Worm (Caenorhabditis elegans) whole organism, late embryonic: ENCODE data around the gene C04E7.5.

Experiments
- C08G9.2 ChIP-seq: sonication (generic microtip); optimal IDR thresholded peaks from 2 replicates; lab custom pipeline; 2016; ENCODE audit warnings: mild to moderate bottlenecking, missing genetic modification characterization, moderate library complexity, missing compliant biosample characterization
- C38D4.7 ChIP-seq: fragments of 200-800 bp; sonication (Bioruptor generic); optimal IDR thresholded peaks from 2 replicates; lab custom pipeline; 2018; ENCODE audit warnings: mild to moderate bottlenecking, missing genetic modification characterization, moderate library complexity, missing compliant biosample characterization
- T23F11.4 ChIP-seq: fragments of 200-800 bp; sonication (Bioruptor generic); optimal IDR thresholded peaks from 2 replicates; lab custom pipeline; 2018; ENCODE audit warnings: mild to moderate bottlenecking, missing genetic modification characterization, missing compliant biosample characterization
- Y22D7AL.16 ChIP-seq: sonication (generic microtip); optimal IDR thresholded peaks from 2 replicates; lab custom pipeline; 2016; ENCODE audit warnings: missing genetic modification characterization, missing compliant biosample characterization
- ama-1 ChIP-seq: fragments of 150-350 bp; optimal IDR thresholded peaks from 2 replicates; lab custom pipeline; 2014
- ceh-14 ChIP-seq: sonication (generic microtip); optimal IDR thresholded peaks from 2 replicates; lab custom pipeline; 2016; ENCODE audit warnings: missing genotype, missing genetic modification characterization, missing compliant biosample characterization
- ceh-2 ChIP-seq: sonication (generic microtip); optimal IDR thresholded peaks from 2 replicates; lab custom pipeline; 2016; ENCODE audit warnings: missing genotype, missing genetic modification characterization, missing compliant biosample characterization
- ceh-22 ChIP-seq: sonication (generic microtip); optimal IDR thresholded peaks from 2 replicates; lab custom pipeline; 2017; ENCODE audit warnings: missing biosample characterization, missing genetic modification characterization
- ceh-24 ChIP-seq: sonication (generic microtip); optimal IDR thresholded peaks from 2 replicates; lab custom pipeline; 2016; ENCODE audit warnings: mild to moderate bottlenecking, missing genetic modification characterization, missing compliant biosample characterization
- ceh-30 ChIP-seq: fragments of 150-350 bp; optimal IDR thresholded peaks from 2 replicates; lab custom pipeline; 2014; ENCODE audit warnings: missing biosample characterization, missing genetic modification characterization
- ceh-31 ChIP-seq: sonication (generic microtip); optimal IDR thresholded peaks from 2 replicates; lab custom pipeline; 2016; ENCODE audit warnings: missing genetic modification characterization, missing compliant biosample characterization
- ceh-45 ChIP-seq: fragments of 200-800 bp; sonication (Bioruptor generic); IDR thresholded peaks from 2 replicates; pipeline ENCODE4 v1.3.6; 2022; ENCODE audit warnings: missing genetic modification reagents, missing genetic modification characterization, missing compliant biosample characterization
- ceh-9 ChIP-seq: sonication (generic microtip); optimal IDR thresholded peaks from 2 replicates; lab custom pipeline; 2016; ENCODE audit warnings: mild to moderate bottlenecking, missing genetic modification characterization, inconsistent platforms, missing compliant biosample characterization
- che-1 ChIP-seq: sonication (generic microtip); optimal IDR thresholded peaks from 2 replicates; lab custom pipeline; 2016; ENCODE audit warnings: mild to moderate bottlenecking, missing genetic modification characterization, missing compliant biosample characterization
- dmd-4 ChIP-seq: sonication (generic microtip); optimal IDR thresholded peaks from 2 replicates; lab custom pipeline; 2016; ENCODE audit warnings: borderline replicate concordance, missing genetic modification characterization, missing compliant biosample characterization
- ets-4 ChIP-seq: sonication (generic microtip); optimal IDR thresholded peaks from 2 replicates; lab custom pipeline; 2016; ENCODE audit warnings: missing genetic modification characterization, missing compliant biosample characterization
- eyg-1 ChIP-seq: sonication (generic microtip); optimal IDR thresholded peaks from 2 replicates; lab custom pipeline; 2016; ENCODE audit warnings: missing genotype, missing genetic modification characterization, missing compliant biosample characterization
- fkh-10 ChIP-seq: fragments of 150-350 bp; optimal IDR thresholded peaks from 2 replicates; lab custom pipeline; 2014; ENCODE audit warnings: missing biosample characterization, missing genetic modification reagents, missing genetic modification characterization
- hlh-30 ChIP-seq: sonication (generic microtip); optimal IDR thresholded peaks from 2 replicates; lab custom pipeline; 2017; ENCODE audit warnings: antibody characterized with exemption, missing genetic modification characterization, missing compliant biosample characterization; ENCODE audit not compliant: insufficient read depth
- hlh-6 ChIP-seq: sonication (generic microtip); optimal IDR thresholded peaks from 2 replicates; lab custom pipeline; 2016; ENCODE audit warnings: missing genotype, missing genetic modification characterization, missing compliant biosample characterization
- lim-6 ChIP-seq: sonication (generic microtip); optimal IDR thresholded peaks from 2 replicates; lab custom pipeline; 2016; ENCODE audit warnings: missing genetic modification characterization, missing compliant biosample characterization
- madf-2 ChIP-seq: sonication (generic microtip); optimal IDR thresholded peaks from 2 replicates; lab custom pipeline; 2017; ENCODE audit warnings: missing genetic modification characterization, missing compliant biosample characterization
- mec-3 ChIP-seq: sonication (generic microtip); optimal IDR thresholded peaks from 2 replicates; lab custom pipeline; 2016; ENCODE audit warnings: borderline replicate concordance, missing genetic modification characterization, missing compliant biosample characterization
- nhr-232 ChIP-seq: sonication (generic microtip); optimal IDR thresholded peaks from 2 replicates; lab custom pipeline; 2016; ENCODE audit warnings: missing genetic modification characterization, missing compliant biosample characterization
- npax-4 ChIP-seq: sonication (generic microtip); optimal IDR thresholded peaks from 2 replicates; lab custom pipeline; 2016; ENCODE audit warnings: missing genetic modification characterization, missing compliant biosample characterization
- odd-2 ChIP-seq: sonication (generic microtip); optimal IDR thresholded peaks from 2 replicates; lab custom pipeline; 2017; ENCODE audit warnings: antibody characterized with exemption, mild to moderate bottlenecking, missing genetic modification characterization, missing compliant biosample characterization
- pag-3 ChIP-seq: sonication (generic microtip); optimal IDR thresholded peaks from 2 replicates; lab custom pipeline; 2016; ENCODE audit warnings: missing compliant biosample characterization, missing genetic modification characterization, borderline replicate concordance
- pat-9 ChIP-seq: fragments of 200-800 bp; sonication (Bioruptor generic); optimal IDR thresholded peaks from 2 replicates; lab custom pipeline; 2018; ENCODE audit warnings: mild to moderate bottlenecking, missing genetic modification characterization, moderate library complexity, missing compliant biosample characterization
- pax-1 ChIP-seq: fragments of 150-350 bp; optimal IDR thresholded peaks from 2 replicates; lab custom pipeline; 2014; ENCODE audit warnings: missing biosample characterization, missing genetic modification characterization
- pha-2 ChIP-seq: sonication (generic microtip); optimal IDR thresholded peaks from 2 replicates; lab custom pipeline; 2017; ENCODE audit warnings: mild to moderate bottlenecking, missing genetic modification characterization, missing compliant biosample characterization
- pqm-1 ChIP-seq: sonication (generic microtip); optimal IDR thresholded peaks from 2 replicates; lab custom pipeline; 2016; ENCODE audit warnings: missing genetic modification characterization, missing compliant biosample characterization
- pros-1 ChIP-seq: fragments of 150-350 bp; optimal IDR thresholded peaks from 2 replicates; lab custom pipeline; 2014; ENCODE audit warnings: missing biosample characterization, missing genetic modification reagents, missing genetic modification characterization
- ref-2 ChIP-seq: sonication (generic microtip); optimal IDR thresholded peaks from 2 replicates; lab custom pipeline; 2016; ENCODE audit warnings: missing genetic modification characterization, missing compliant biosample characterization
- sox-4 ChIP-seq: sonication (generic microtip); optimal IDR thresholded peaks from 2 replicates; lab custom pipeline; 2017; ENCODE audit warnings: mild to moderate bottlenecking, missing genetic modification characterization, inconsistent platforms, missing compliant biosample characterization
- syd-9 ChIP-seq: sonication (generic microtip); optimal IDR thresholded peaks from 2 replicates; lab custom pipeline; 2016; ENCODE audit warnings: mild to moderate bottlenecking, missing genetic modification characterization, moderate library complexity, missing compliant biosample characterization
- tbx-2 ChIP-seq: sonication (generic microtip); optimal IDR thresholded peaks from 2 replicates; lab custom pipeline; 2016; ENCODE audit warnings: missing genetic modification characterization, missing compliant biosample characterization
- tbx-7 ChIP-seq: sonication (generic microtip); optimal IDR thresholded peaks from 2 replicates; lab custom pipeline; 2016; ENCODE audit warnings: missing genotype, missing genetic modification characterization, missing compliant biosample characterization
- ttx-3 ChIP-seq: sonication (generic microtip); optimal IDR thresholded peaks from 2 replicates; lab custom pipeline; 2016; ENCODE audit warnings: missing genetic modification reagents, missing genetic modification characterization, missing compliant biosample characterization
- unc-3 ChIP-seq, 2 experiments: fragments of 200-800 bp in 1 of 2; sonication (Bioruptor generic) in 1 of 2; sonication (generic microtip) in 1 of 2; conservative IDR thresholded peaks in 1 of 2; optimal IDR thresholded peaks in 1 of 2; 2 replicates each; pipeline versions ENCODE4 v1.3.6 to Lab custom; 2016 to 2022; ENCODE audit warnings: missing compliant biosample characterization in 2 of 2, missing genetic modification characterization in 2 of 2, missing genetic modification reagents in 1 of 2
- ztf-16 ChIP-seq: sonication (generic microtip); optimal IDR thresholded peaks from 2 replicates; lab custom pipeline; 2017; ENCODE audit warnings: missing genetic modification characterization, missing compliant biosample characterization

The C04E7.5 gene

DNA sequence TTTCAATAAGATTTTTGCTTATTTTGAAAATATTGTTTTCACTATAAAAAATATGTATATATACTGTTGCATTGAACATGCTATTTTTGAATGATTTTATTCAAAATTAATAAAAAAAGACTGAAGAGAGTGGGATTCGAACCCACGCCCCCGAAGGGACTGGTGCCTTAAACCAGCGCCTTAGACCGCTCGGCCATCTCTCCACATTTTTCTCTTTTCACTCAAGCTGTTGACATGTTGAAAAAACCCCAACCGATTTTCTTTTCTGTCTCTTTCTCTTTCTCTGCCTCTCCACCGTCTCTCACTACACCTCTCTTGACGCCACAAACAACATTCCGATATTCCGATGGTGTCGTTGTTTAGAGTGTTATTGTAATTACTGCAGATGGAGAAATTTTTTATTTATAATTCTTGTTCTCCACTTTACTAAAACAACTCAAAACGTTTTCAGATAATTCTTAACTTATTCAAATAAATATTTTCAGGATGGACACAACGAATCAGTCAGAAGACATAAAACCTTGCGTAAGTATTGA is 7.4 kb upstream of the C04E7.5 start, which contains the start of gene sor-3 (continued):
- TF ChIP-seq pat-9 (tag; lab: Kevin White, UChicago) (peak; percentile 85), pax-1 (tag; lab: Kevin White, UChicago) (no peak), nhr-232 (tag; lab: Kevin White, UChicago) (peak; percentile 68), dmd-4 (tag; lab: Kevin White, UChicago) (peak; percentile 86), ref-2 (tag; lab: Kevin White, UChicago) (peak; percentile 77), syd-9 (tag; lab: Kevin White, UChicago) (peak; percentile 82), tbx-2 (tag; lab: Kevin White, UChicago) (peak; percentile 88), ceh-30 (tag; lab: Kevin White, UChicago) (no peak), ceh-9 (tag; lab: Kevin White, UChicago) (peak; percentile 78), madf-2 (tag; lab: Kevin White, UChicago) (peak; percentile 87), ceh-14 (tag; lab: Kevin White, UChicago) (peak; percentile 94), Y22D7AL.16 (tag; lab: Kevin White, UChicago) (peak; percentile 89), mec-3 (tag; lab: Kevin White, UChicago) (peak; percentile 57), pros-1 (tag; lab: Kevin White, UChicago) (peak; percentile 16), ama-1 (lab: Kevin White, UChicago) (no peak), npax-4 (tag; lab: Kevin White, UChicago) (peak; percentile 70), odd-2 (tag; lab: Kevin White, UChicago) (no peak), hlh-6 (tag; lab: Kevin White, UChicago) (peak; percentile 76), ceh-45 (GFP tag; lab: Robert Waterston, UW) (peak; percentile 84), hlh-30 (peak; percentile 53), pha-2 (tag; lab: Kevin White, UChicago) (peak; percentile 86), ceh-22 (no peak), che-1 (tag; lab: Kevin White, UChicago) (peak; percentile 88), C38D4.7 (GFP tag; lab: Kevin White, UChicago) (peak; percentile 86), T23F11.4 (GFP tag; lab: Kevin White, UChicago) (peak; percentile 84), sox-4 (tag; lab: Kevin White, UChicago) (peak; percentile 82), eyg-1 (tag; lab: Kevin White, UChicago) (peak; percentile 75), lim-6 (tag; lab: Kevin White, UChicago) (peak; percentile 54), pag-3 (tag; lab: Kevin White, UChicago) (peak; percentile 47), ztf-16 (tag; lab: Kevin White, UChicago) (peak; percentile 82), fkh-10 (GFP tag; lab: Kevin White, UChicago) (no peak), unc-3 (GFP tag; conservative IDR thresholded peaks at IDR 0.05; lab: Robert Waterston, UW) (peak; percentile 81), unc-3 (tag; optimal IDR thresholded peaks at IDR 0.05; lab: Kevin White, UChicago) (peak; percentile 89), ceh-2 (tag; lab: Kevin White, UChicago) (peak; percentile 87), ceh-24 (tag; lab: Kevin White, UChicago) (peak; percentile 81), pqm-1 (tag; lab: Kevin White, UChicago) (peak; percentile 85), tbx-7 (tag; lab: Kevin White, UChicago) (peak; percentile 13)
- TF ChIP-seq, all 69 proteins: peak for 60

DNA sequence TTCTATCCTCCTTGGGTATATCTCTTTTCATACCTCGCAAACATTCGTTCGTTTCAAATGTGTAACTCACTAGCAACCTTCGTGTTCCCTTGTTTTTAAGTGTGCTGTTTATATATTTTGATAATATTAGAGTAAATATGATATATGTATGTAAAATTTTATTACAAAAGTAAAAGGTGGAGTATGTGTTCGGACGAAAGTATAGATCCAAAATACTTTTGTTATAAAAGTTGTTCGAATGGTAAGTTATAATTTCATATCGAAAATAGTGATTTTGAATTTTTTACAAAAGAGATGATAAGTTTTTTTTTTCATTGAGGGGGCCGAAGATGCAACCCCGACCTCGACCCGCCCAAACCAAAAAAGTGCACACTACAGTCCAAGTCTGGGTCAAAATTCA is 2.8 kb upstream of the C04E7.5 start, which contains the start of gene C04E7.1:
Gene C04E7.1 (plus strand): TSS at position 301 of the 400 bp plus-strand sequence.
- no peak for TF ChIP-seq Y22D7AL.16 (tag; lab: Kevin White, UChicago)
- TF ChIP-seq C08G9.2 (tag; lab: Kevin White, UChicago), result no peak
- no peak for TF ChIP-seq unc-3 (GFP tag; conservative IDR thresholded peaks at IDR 0.05; lab: Robert Waterston, UW)
- no peak for TF ChIP-seq unc-3 (tag; optimal IDR thresholded peaks at IDR 0.05; lab: Kevin White, UChicago)
- TF ChIP-seq ttx-3 (tag; lab: Kevin White, UChicago), result no peak
- no peak for TF ChIP-seq ceh-45 (GFP tag; lab: Robert Waterston, UW)
- TF ChIP-seq ceh-31 (tag; lab: Kevin White, UChicago), result no peak
- TF ChIP-seq pat-9 (tag; lab: Kevin White, UChicago), result no peak
- TF ChIP-seq odd-2 (tag; lab: Kevin White, UChicago), result no peak
- no peak for TF ChIP-seq ztf-16 (tag; lab: Kevin White, UChicago)
- TF ChIP-seq ets-4 (tag; lab: Kevin White, UChicago), result no peak
- no peak for TF ChIP-seq fkh-10 (GFP tag; lab: Kevin White, UChicago)
